Worm (Caenorhabditis elegans): ENCODE measurements around the gene srw-40.

- no peak for TF ChIP-seq unc-62 (GFP tag; optimal IDR thresholded peaks at IDR 0.05)
- TF ChIP-seq nhr-12 (tag; optimal IDR thresholded peaks at IDR 0.05) = no peak
- no peak for TF ChIP-seq mdl-1 (tag; optimal IDR thresholded peaks at IDR 0.05)
- no peak for TF ChIP-seq alr-1 (tag; optimal IDR thresholded peaks at IDR 0.05)
- TF ChIP-seq nhr-77 (tag; optimal IDR thresholded peaks at IDR 0.05) = no peak
- no peak for TF ChIP-seq zag-1 (tag; optimal IDR thresholded peaks at IDR 0.05)
- TF ChIP-seq nhr-129 (tag; optimal IDR thresholded peaks at IDR 0.05) = no peak
- no peak for TF ChIP-seq lin-39 (tag; optimal IDR thresholded peaks at IDR 0.05)
- no peak for TF ChIP-seq fos-1 (tag; optimal IDR thresholded peaks at IDR 0.05)
- TF ChIP-seq nhr-10 (tag; optimal IDR thresholded peaks at IDR 0.05) = no peak
- TF ChIP-seq elt-1 (tag; optimal IDR thresholded peaks at IDR 0.05) = no peak
- TF ChIP-seq sma-9 (GFP tag; optimal IDR thresholded peaks at IDR 0.05) = no peak
- TF ChIP-seq sma-9 (tag; optimal IDR thresholded peaks at IDR 0.05) = no peak
- TF ChIP-seq unc-39 (tag; optimal IDR thresholded peaks at IDR 0.05) = no peak
Measured at ce11 chrII:4344317-4344716, 28.4 kb upstream of the srw-40 start.
